Worm (Caenorhabditis elegans) whole organism, L4 larva: Measurements from ENCODE around the gene stim-1.

ENCODE experiments used
- nhr-77 ChIP-seq: fragments of 150-350 bp; optimal IDR thresholded peaks from 2 replicates; lab custom pipeline; 2014; ENCODE audit warnings: missing biosample characterization, missing genetic modification characterization
- unc-130 ChIP-seq: sonication (generic microtip); optimal IDR thresholded peaks from 2 replicates; lab custom pipeline; 2016; ENCODE audit warnings: missing genetic modification reagents, missing genetic modification characterization, missing compliant biosample characterization

ce11 chrIII:360315-360714, 58.2 kb downstream of the stim-1 start:
- TF ChIP-seq unc-130 (GFP tag; lab: Kevin White, UChicago) (no peak), nhr-77 (tag; lab: Kevin White, UChicago) (no peak)
